Fruit fly (Drosophila melanogaster): ENCODE measurements around the gene PIG-P.

The PIG-P gene

DNA sequence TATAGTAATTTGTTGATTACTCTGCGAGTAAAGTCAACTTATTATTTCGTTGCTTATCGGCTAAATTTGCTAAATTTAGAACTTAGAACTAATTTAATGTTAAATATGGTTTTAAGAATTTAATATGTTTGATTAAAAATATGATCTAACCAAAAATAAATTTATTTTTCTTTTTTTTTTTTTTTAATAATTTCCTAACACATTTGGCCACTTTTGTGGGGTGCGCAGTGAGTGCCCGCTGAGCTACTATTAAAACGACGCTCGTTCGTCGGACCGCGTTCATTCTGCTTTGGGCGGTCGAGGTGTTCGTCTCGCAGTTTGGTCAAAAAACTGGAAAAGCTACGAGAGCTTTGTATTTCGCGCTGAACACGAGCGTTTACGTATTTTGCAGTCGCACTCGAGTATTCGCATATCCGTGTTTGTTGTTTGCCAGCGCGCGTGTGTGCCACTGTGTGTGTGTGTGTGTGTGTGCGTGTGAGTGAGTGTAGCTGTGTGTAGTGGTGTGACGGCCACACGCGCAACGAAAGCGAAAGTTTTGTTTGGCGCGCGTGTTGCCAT is 48.7 kb upstream of the PIG-P start, which contains the start of gene Cipc (continued):
- peak; percentile 42 for TF ChIP-seq Ravus (GFP tag; IDR thresholded peaks at IDR 0.05)
- peak; percentile 4 for TF ChIP-seq her (GFP tag; optimal IDR thresholded peaks at IDR 0.05)
- 0 out of 3 replicates have a peak, but pooled peaks have one; percentile 47 for TF ChIP-seq hb (GFP tag; IDR thresholded peaks at IDR 0.05; ENCODE audit: partially characterized antibody)
- TF ChIP-seq HHEX (GFP tag; optimal IDR thresholded peaks at IDR 0.05): peak; percentile 79
- TF ChIP-seq run (tag; optimal IDR thresholded peaks at IDR 0.05): peak; percentile 52
- TF ChIP-seq CG1792 (GFP tag; optimal IDR thresholded peaks at IDR 0.05): no peak
- TF ChIP-seq inv (GFP tag; IDR thresholded peaks at IDR 0.05; ENCODE audit: partially characterized antibody): no peak; the same call in 1 of the 2 replicates
- TF ChIP-seq pho (GFP tag; optimal IDR thresholded peaks at IDR 0.05): no peak
- no peak for TF ChIP-seq CG12942 (GFP tag; optimal IDR thresholded peaks at IDR 0.05)
- TF ChIP-seq hth (optimal IDR thresholded peaks at IDR 0.05): no peak
- no peak for TF ChIP-seq CG7745 (tag; optimal IDR thresholded peaks at IDR 0.05)
- peak; percentile 59 for TF ChIP-seq CG4820 (GFP tag; optimal IDR thresholded peaks at IDR 0.05)
- peak; percentile 41 for TF ChIP-seq gsb-n (tag; optimal IDR thresholded peaks at IDR 0.05)
- peak; percentile 77 for TF ChIP-seq Asciz (GFP tag; optimal IDR thresholded peaks at IDR 0.05)

DNA sequence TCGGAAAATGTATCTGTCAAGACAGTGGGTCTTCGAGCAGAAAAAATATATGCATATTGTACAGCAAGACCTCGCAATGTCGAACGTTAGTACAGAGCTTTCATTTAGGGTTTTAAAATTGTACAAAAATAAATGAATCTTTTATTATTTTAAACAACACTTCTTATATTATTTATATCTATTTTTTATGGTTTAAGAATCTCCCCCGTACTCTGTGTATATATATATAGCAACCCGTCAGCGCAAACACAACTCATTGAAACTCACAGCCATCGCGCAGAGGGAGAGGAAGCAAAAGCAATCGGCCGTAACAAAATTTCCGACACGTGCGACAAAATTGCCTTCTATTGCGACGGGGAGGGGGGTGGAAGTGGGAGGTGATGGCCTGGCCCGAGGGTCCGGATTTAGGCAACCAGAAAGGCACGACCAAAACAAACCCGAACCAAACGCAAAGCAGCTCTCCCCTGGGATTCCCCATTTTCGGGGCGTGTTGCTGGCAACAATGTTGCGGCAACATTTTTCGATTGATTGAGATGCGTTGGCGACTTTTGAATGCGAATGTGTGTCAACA is 48.0 kb upstream of the PIG-P start:
- TF ChIP-seq Spps (tag; optimal IDR thresholded peaks at IDR 0.05): no peak
- peak; percentile 67 for TF ChIP-seq CG7839 (tag; optimal IDR thresholded peaks at IDR 0.05)
- TF ChIP-seq rib (GFP tag; IDR thresholded peaks at IDR 0.05): no peak
- peak; percentile 34 for TF ChIP-seq CG13775 (GFP tag; optimal IDR thresholded peaks at IDR 0.05)
- TF ChIP-seq Sin3A (optimal IDR thresholded peaks at IDR 0.05): no peak
- TF ChIP-seq wdn (GFP tag; IDR thresholded peaks at IDR 0.05): peak; percentile 65; the same call in 1 of the 2 replicates
- TF ChIP-seq Hr78 (GFP tag; optimal IDR thresholded peaks at IDR 0.05): peak in 1 of 2 experiments; percentile 2
- TF ChIP-seq CG17361 (GFP tag; IDR thresholded peaks at IDR 0.05): no peak
- TF ChIP-seq sob (GFP tag; IDR thresholded peaks at IDR 0.05): peak; percentile 77
- TF ChIP-seq HLH3B (GFP tag; IDR thresholded peaks at IDR 0.05): peak; percentile 58
- no peak for TF ChIP-seq CG1792 (GFP tag; optimal IDR thresholded peaks at IDR 0.05)
- no peak for TF ChIP-seq crp (GFP tag; optimal IDR thresholded peaks at IDR 0.05)
- peak; percentile 71 for TF ChIP-seq CG6813 (GFP tag; optimal IDR thresholded peaks at IDR 0.05)
- no peak for TF ChIP-seq luna (GFP tag; optimal IDR thresholded peaks at IDR 0.05)
- TF ChIP-seq CG1233 (GFP tag; optimal IDR thresholded peaks at IDR 0.05): peak; percentile 8
- TF ChIP-seq Ptx1 (GFP tag; IDR thresholded peaks at IDR 0.05): peak; percentile 87
- peak; percentile 49 for TF ChIP-seq CG6683 (GFP tag; optimal IDR thresholded peaks at IDR 0.05)
- TF ChIP-seq CG6175 (GFP tag; IDR thresholded peaks at IDR 0.05): peak; percentile 71; the same call in 1 of the 3 replicates
- TF ChIP-seq nerfin-1 (tag; optimal IDR thresholded peaks at IDR 0.05): no peak
- TF ChIP-seq chm (GFP tag; IDR thresholded peaks at IDR 0.05): no peak
- no peak for TF ChIP-seq CG2129 (GFP tag; IDR thresholded peaks at IDR 0.05; ENCODE audit: partially characterized antibody)
- no peak for TF ChIP-seq Dll (GFP tag; IDR thresholded peaks at IDR 0.05; ENCODE audit: partially characterized antibody)
- TF ChIP-seq CG7987 (GFP tag; optimal IDR thresholded peaks at IDR 0.05): no peak
- no peak for TF ChIP-seq run (tag; optimal IDR thresholded peaks at IDR 0.05)
- TF ChIP-seq D19A (tag; optimal IDR thresholded peaks at IDR 0.05): peak; percentile 35
- peak; percentile 79 for TF ChIP-seq Dek (tag; optimal IDR thresholded peaks at IDR 0.05)
- TF ChIP-seq CG8924 (tag; optimal IDR thresholded peaks at IDR 0.05): peak; percentile 31
- peak; percentile 77 for TF ChIP-seq MBD-R2 (GFP tag; IDR thresholded peaks at IDR 0.05)
- peak; percentile 9 for TF ChIP-seq CG3407 (GFP tag; optimal IDR thresholded peaks at IDR 0.05)
- no peak for TF ChIP-seq insv (GFP tag; optimal IDR thresholded peaks at IDR 0.05)
- peak; percentile 32 for TF ChIP-seq Ets97D (GFP tag; optimal IDR thresholded peaks at IDR 0.05)
- TF ChIP-seq Sry-β (GFP tag; optimal IDR thresholded peaks at IDR 0.05): no peak
- no peak for TF ChIP-seq jumu (GFP tag; optimal IDR thresholded peaks at IDR 0.05)
- peak; percentile 98 for TF ChIP-seq Hey (tag; optimal IDR thresholded peaks at IDR 0.05)
- no peak for TF ChIP-seq Six4 (GFP tag; optimal IDR thresholded peaks at IDR 0.05)
- peak; percentile 57 for TF ChIP-seq Deaf1 (tag; optimal IDR thresholded peaks at IDR 0.05)

Measured in whole organism, embryonic.